Worm (Caenorhabditis elegans): ENCODE data around the gene srv-19.

DNA sequence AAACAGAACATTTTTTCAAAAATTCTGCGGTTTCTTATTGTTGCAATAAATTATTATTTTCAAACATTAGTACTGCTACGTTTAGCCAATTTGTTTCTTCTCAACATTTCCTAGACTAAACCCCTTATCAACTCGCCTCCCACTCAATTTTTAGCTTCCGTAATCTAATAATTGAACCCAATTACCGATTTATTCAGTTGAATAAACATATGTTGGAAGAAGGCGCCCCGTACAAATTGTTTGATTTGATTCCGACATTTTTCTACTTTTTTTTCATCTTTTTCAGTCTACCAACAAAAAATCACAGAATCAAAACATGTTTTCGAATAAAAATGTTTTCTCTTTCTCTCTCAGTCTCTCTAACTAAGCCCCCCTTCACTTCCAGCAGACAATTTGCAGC, 29.0 kb upstream of the srv-19 start:
- TF ChIP-seq efl-1 (GFP tag; optimal IDR thresholded peaks at IDR 0.05) (no peak), unc-130 (GFP tag; optimal IDR thresholded peaks at IDR 0.05) (no peak), F55B11.4 (tag; optimal IDR thresholded peaks at IDR 0.05; ENCODE audit: borderline replicate concordance, insufficient read depth) (no peak), madf-6 (GFP tag; IDR thresholded peaks at IDR 0.05) (no peak), nfya-1 (tag; optimal IDR thresholded peaks at IDR 0.05; ENCODE audit: borderline replicate concordance, insufficient read depth) (no peak), unc-62 (GFP tag; optimal IDR thresholded peaks at IDR 0.05) (no peak), sea-2 (GFP tag; IDR thresholded peaks at IDR 0.05) (no peak), snpc-1.1 (tag; optimal IDR thresholded peaks at IDR 0.05; ENCODE audit: insufficient read depth) (no peak), cebp-2 (GFP tag; IDR thresholded peaks at IDR 0.05) (no peak), snpc-1.3 (tag; optimal IDR thresholded peaks at IDR 0.05; ENCODE audit: insufficient read depth) (no peak)
